Worm (Caenorhabditis elegans): ENCODE data around the gene lis-1.

lis-1 gene

DNA sequence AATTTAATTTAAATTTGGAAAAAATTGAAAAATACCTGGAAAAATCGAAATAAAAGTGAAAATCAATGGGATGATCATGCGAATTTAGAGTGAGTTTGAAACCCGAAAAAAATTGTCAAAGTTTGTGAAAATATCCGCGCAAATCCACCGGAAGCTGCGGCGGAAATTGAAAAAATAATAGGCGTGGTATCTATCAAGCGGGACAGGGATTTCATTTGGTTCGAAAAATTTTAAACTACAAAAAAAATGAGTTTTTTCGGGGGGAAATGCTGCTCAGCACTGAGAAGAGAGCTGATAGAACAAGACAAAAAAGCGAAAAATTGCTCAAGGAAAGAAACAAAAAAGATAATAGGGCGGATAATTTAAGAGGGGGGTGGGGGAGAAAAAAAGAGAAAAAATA is 5.5 kb downstream of the lis-1 start, which contains the start of gene T03F6.9:
T03F6.9 (minus strand) TSS at position 101 of the 400 bp plus-strand sequence.
- TF ChIP-seq gei-17 (GFP tag; optimal IDR thresholded peaks at IDR 0.05): no peak

DNA sequence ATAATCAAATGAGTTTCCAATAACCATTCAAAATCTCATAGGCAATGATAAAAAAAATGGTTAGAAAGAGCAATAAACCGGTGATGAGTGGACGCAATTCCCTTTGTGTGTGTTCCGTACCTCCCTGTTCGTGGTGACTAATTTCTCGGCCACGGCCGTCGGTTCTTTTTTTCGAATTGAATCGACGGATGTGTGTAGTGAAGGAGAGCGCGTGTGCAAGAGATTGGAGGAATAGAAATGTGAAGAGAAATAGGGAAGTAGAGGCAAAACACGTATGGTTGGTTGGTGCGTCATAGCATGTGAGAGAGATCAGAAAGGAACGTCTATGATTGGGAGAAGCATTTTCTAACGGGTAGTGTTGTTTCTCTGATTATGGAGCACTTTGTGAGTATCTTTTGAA is 16.7 kb downstream of the lis-1 start:
- TF ChIP-seq hmg-1.2 (GFP tag; IDR thresholded peaks at IDR 0.05): peak; percentile 10; the same call in 1 of the 2 replicates
- TF ChIP-seq Y53F4B.3 (GFP tag; IDR thresholded peaks at IDR 0.05): no peak
- TF ChIP-seq nhr-80 (tag; optimal IDR thresholded peaks at IDR 0.05): peak; percentile 60
- no peak for TF ChIP-seq unc-62 (GFP tag; optimal IDR thresholded peaks at IDR 0.05)
- peak; percentile 41 for TF ChIP-seq F23B12.7 (tag; optimal IDR thresholded peaks at IDR 0.05; ENCODE audit: insufficient read depth)
- no peak for TF ChIP-seq tbx-9 (tag; optimal IDR thresholded peaks at IDR 0.05; ENCODE audit: borderline replicate concordance)
- peak; percentile 67 for TF ChIP-seq attf-5 (GFP tag; optimal IDR thresholded peaks at IDR 0.05)
- TF ChIP-seq ceh-27 (GFP tag; optimal IDR thresholded peaks at IDR 0.05): no peak
- TF ChIP-seq K12H6.12 (tag; optimal IDR thresholded peaks at IDR 0.05): peak; percentile 40
- no peak for TF ChIP-seq ztf-28 (GFP tag; IDR thresholded peaks at IDR 0.05)

DNA sequence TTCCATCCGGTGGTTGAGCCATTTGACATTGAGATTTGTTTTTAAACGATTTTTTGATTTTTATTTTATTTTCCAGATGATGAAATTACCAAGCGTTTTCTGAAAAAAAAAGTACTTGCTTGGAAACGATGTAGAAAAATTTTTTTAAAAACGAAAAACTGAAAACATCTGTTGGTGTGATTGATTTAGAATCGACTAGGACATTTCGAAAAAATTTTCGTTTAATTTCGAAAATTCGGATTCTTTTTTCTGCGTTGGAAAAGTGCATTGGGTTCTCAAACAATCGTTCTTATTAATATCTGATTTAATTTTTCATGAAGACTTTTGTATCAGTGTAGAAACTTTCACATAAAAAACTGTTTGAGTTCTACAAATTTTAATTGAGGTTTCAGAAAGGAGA is 17.3 kb downstream of the lis-1 start, which contains the start of gene F53A2.9:
F53A2.9 (minus strand) TSS at position 101 of the 400 bp plus-strand sequence.
- no peak for TF ChIP-seq Y56A3A.18 (GFP tag; IDR thresholded peaks at IDR 0.05)
- TF ChIP-seq gei-17 (GFP tag; optimal IDR thresholded peaks at IDR 0.05): no peak
- no peak for TF ChIP-seq tlf-1 (GFP tag; optimal IDR thresholded peaks at IDR 0.05)
- TF ChIP-seq unc-62 (GFP tag; optimal IDR thresholded peaks at IDR 0.05): no peak
- TF ChIP-seq ekl-4 (GFP tag; IDR thresholded peaks at IDR 0.05): no peak
- no peak for TF ChIP-seq B0035.1 (tag; optimal IDR thresholded peaks at IDR 0.05)
- no peak for TF ChIP-seq snpc-1.1 (tag; optimal IDR thresholded peaks at IDR 0.05; ENCODE audit: insufficient read depth)
- TF ChIP-seq nfya-2 (GFP tag; IDR thresholded peaks at IDR 0.05): no peak
- TF ChIP-seq hmg-1.2 (GFP tag; IDR thresholded peaks at IDR 0.05): no peak

DNA sequence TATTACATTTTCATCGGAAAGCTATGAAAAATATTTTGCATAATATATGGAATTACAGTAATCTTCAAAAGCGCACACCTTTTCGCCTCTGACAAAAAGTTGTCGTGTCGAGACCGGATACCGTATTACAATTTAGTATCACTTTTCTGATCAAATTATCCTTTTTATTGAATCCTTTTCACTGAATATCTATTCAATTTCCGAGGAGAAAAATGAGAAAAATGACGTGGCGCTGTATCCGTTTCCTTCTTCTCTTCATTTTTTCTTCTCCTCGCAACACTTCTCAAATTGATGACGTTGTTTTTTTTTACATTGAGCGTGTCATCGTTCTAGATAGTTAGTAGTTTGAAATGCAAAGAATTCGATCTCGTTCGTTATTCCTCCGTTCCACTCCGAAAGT is 25.5 kb downstream of the lis-1 start:
- TF ChIP-seq nfya-2 (GFP tag; IDR thresholded peaks at IDR 0.05) (no peak), mel-28 (tag; optimal IDR thresholded peaks at IDR 0.05; ENCODE audit: borderline replicate concordance) (no peak), snpc-4 (GFP tag; optimal IDR thresholded peaks at IDR 0.05) (no peak), snpc-4 (tag; optimal IDR thresholded peaks at IDR 0.05) (no peak), aptf-3 (GFP tag; IDR thresholded peaks at IDR 0.05) (no peak)

DNA sequence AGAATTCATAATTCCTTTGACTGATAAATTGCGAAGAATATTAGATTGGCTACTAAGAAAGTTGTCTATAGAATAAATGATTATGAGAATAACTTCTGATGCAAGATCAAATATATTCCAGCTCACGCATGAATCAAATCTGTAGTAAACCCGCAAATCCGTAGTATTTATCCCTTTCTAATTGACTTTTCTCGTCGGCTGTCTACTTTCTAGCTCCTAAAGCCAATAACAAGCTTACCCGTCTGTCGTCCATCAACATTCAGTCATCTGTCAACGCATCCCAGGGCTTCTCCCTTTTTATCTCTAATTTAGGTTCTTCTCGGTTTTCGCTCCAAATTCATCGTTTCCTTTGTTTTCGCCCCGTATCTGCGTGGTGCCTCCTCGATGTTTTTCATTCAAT is 27.6 kb downstream of the lis-1 start:
- no peak for TF ChIP-seq nfyb-1 (GFP tag; IDR thresholded peaks at IDR 0.05)
- no peak for TF ChIP-seq die-1 (tag; optimal IDR thresholded peaks at IDR 0.05)
- TF ChIP-seq ceh-91 (GFP tag; IDR thresholded peaks at IDR 0.05): no peak
- TF ChIP-seq F22D6.2 (tag; optimal IDR thresholded peaks at IDR 0.05): no peak
- TF ChIP-seq F49E8.2 (tag; optimal IDR thresholded peaks at IDR 0.05; ENCODE audit: insufficient read depth): no peak
- no peak for TF ChIP-seq ceh-27 (GFP tag; optimal IDR thresholded peaks at IDR 0.05)
- no peak for TF ChIP-seq B0019.2 (GFP tag; conservative IDR thresholded peaks at IDR 0.05)

DNA sequence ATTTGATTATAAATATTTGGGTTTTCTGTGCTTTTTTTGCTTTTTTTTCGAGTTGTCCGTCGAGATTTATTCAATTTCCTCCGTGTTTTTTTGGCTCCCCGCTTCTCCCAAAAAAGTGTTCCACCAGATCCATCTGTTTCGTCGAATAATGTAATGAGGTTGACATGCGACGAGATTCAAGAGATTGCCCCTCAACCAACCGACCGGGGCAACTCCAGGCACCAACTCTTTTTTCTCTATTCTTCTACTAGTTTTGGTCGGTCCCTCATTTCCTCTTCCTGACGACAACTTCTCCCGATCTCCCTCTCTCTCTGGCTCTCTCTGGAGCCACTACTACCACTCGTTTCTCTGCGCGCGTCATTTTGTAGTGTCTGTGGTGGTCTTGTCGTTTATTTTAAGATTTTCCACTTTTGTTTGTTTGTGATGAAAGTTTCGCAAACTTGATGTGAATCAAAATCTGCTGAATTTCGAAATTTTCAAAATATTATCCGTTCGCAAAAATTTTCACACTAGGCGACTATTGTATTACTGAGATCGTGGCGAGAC is 28.7 kb downstream of the lis-1 start:
- no peak for TF ChIP-seq aptf-3 (GFP tag; IDR thresholded peaks at IDR 0.05)
- no peak for TF ChIP-seq nfyb-1 (GFP tag; IDR thresholded peaks at IDR 0.05)
- peak; percentile 35; the same call in 1 of the 2 replicates for TF ChIP-seq zfh-2 (GFP tag; conservative IDR thresholded peaks at IDR 0.05)
- no peak for TF ChIP-seq ceh-100 (GFP tag; IDR thresholded peaks at IDR 0.05)
- TF ChIP-seq sptf-2 (GFP tag; optimal IDR thresholded peaks at IDR 0.05): no peak
- TF ChIP-seq fkh-3 (tag; optimal IDR thresholded peaks at IDR 0.05): no peak
- TF ChIP-seq cebp-1 (GFP tag; IDR thresholded peaks at IDR 0.05): no peak
- peak; percentile 48 for TF ChIP-seq cebp-1 (tag; optimal IDR thresholded peaks at IDR 0.05)
- no peak for TF ChIP-seq ceh-91 (GFP tag; IDR thresholded peaks at IDR 0.05)
